Fruit fly (Drosophila melanogaster): ENCODE results near the gene CG12237.

The CG12237 gene

DNA sequence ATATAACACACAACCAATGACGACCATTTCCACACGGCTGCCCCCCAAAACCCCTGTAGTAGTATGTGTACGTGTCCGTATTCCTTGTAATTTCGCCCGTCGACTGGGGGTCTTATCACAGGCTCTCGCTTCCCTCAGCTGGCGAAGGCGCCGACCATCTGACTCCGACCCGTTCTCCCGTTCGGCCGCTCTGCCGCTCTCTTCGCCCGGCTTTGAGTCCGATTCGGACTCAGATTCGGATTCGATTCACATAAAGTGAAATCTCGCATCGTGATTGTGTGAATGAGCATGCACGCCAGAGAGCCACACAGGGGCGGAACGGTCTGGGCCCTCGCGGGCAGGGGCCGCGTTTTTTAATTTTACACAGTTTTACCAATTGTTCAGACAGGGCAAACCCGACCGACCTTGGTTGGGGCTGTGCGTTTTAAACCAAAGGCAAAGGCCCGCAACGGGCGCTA is 23.0 kb upstream of the CG12237 start (continued):
- peak; percentile 24 for TF ChIP-seq pum (GFP tag; optimal IDR thresholded peaks at IDR 0.05)
- no peak for TF ChIP-seq tx (GFP tag; optimal IDR thresholded peaks at IDR 0.05)
- no peak for TF ChIP-seq p53 (GFP tag; optimal IDR thresholded peaks at IDR 0.05)
- no peak for TF ChIP-seq CG7928 (GFP tag; optimal IDR thresholded peaks at IDR 0.05)
- TF ChIP-seq CG8944 (GFP tag; optimal IDR thresholded peaks at IDR 0.05), result peak; percentile 34
- TF ChIP-seq CG15514 (GFP tag; optimal IDR thresholded peaks at IDR 0.05), result peak; percentile 4
- peak; percentile 55; the same call in 1 of the 2 replicates for TF ChIP-seq CG4404 (GFP tag; IDR thresholded peaks at IDR 0.05)
- TF ChIP-seq bab2 (GFP tag; optimal IDR thresholded peaks at IDR 0.05), result peak; percentile 22
- peak; percentile 64 for TF ChIP-seq Antp (GFP tag; optimal IDR thresholded peaks at IDR 0.05)
- TF ChIP-seq CG12659 (GFP tag; optimal IDR thresholded peaks at IDR 0.05), result peak; percentile 3
- TF ChIP-seq Hmr (GFP tag; optimal IDR thresholded peaks at IDR 0.05), result no peak
- 0 out of 2 replicates have a peak, but pooled peaks have one; percentile 25 for TF ChIP-seq ro (GFP tag; IDR thresholded peaks at IDR 0.05)
- peak; percentile 62 for TF ChIP-seq CG9215 (GFP tag; IDR thresholded peaks at IDR 0.05)
- TF ChIP-seq MBD-R2 (GFP tag; IDR thresholded peaks at IDR 0.05), result 0 out of 2 replicates have a peak, but pooled peaks have one; percentile 23
- 0 out of 3 replicates have a peak, but pooled peaks have one; percentile 30 for TF ChIP-seq CG14860 (GFP tag; IDR thresholded peaks at IDR 0.05; ENCODE audit: partially characterized antibody)
- peak; percentile 57 for TF ChIP-seq CG14014 (GFP tag; IDR thresholded peaks at IDR 0.05)
- TF ChIP-seq CG1603 (tag; optimal IDR thresholded peaks at IDR 0.05), result peak; percentile 15
- TF ChIP-seq Dll (GFP tag; IDR thresholded peaks at IDR 0.05; ENCODE audit: partially characterized antibody), result peak; percentile 35; the same call in 1 of the 4 replicates
- peak; percentile 53 for TF ChIP-seq CG6689 (GFP tag; IDR thresholded peaks at IDR 0.05)
- TF ChIP-seq CG42726 (GFP tag; IDR thresholded peaks at IDR 0.05; ENCODE audit: partially characterized antibody), result peak; percentile 82
- peak; percentile 87 for TF ChIP-seq Ets65A (GFP tag)
- TF ChIP-seq CG1792 (GFP tag; optimal IDR thresholded peaks at IDR 0.05), result peak; percentile 8
- TF ChIP-seq gem (tag; optimal IDR thresholded peaks at IDR 0.05), result peak; percentile 23
- 0 out of 2 replicates have a peak, but pooled peaks have one; percentile 27 for TF ChIP-seq Xrp1 (GFP tag; IDR thresholded peaks at IDR 0.05)
- no peak for TF ChIP-seq gcm2 (GFP tag; optimal IDR thresholded peaks at IDR 0.05)
- TF ChIP-seq CG12769 (tag; optimal IDR thresholded peaks at IDR 0.05), result peak; percentile 31
- TF ChIP-seq CG6272 (GFP tag; IDR thresholded peaks at IDR 0.05), result peak; percentile 71
- peak; percentile 35; the same call in 1 of the 2 replicates for TF ChIP-seq CG14667 (GFP tag; IDR thresholded peaks at IDR 0.05)
- peak; percentile 10 for TF ChIP-seq Blimp-1 (GFP tag; optimal IDR thresholded peaks at IDR 0.05)
- TF ChIP-seq ems (GFP tag; optimal IDR thresholded peaks at IDR 0.05), result peak; percentile 24
- peak; percentile 23 for TF ChIP-seq CG13424 (tag; optimal IDR thresholded peaks at IDR 0.05)
- peak; percentile 88 for TF ChIP-seq chinmo (GFP tag; IDR thresholded peaks at IDR 0.05; ENCODE audit: partially characterized antibody)
- TF ChIP-seq Hr39 (optimal IDR thresholded peaks at IDR 0.05), result no peak
- TF ChIP-seq sob (GFP tag; IDR thresholded peaks at IDR 0.05), result peak; percentile 75
- peak; percentile 21 for TF ChIP-seq Dip3 (GFP tag; optimal IDR thresholded peaks at IDR 0.05)
- TF ChIP-seq CG31441 (GFP tag; IDR thresholded peaks at IDR 0.05), result no peak
- peak; percentile 44 for TF ChIP-seq CG10366 (GFP tag; IDR thresholded peaks at IDR 0.05)
- peak; percentile 8 for TF ChIP-seq CG10147 (GFP tag; optimal IDR thresholded peaks at IDR 0.05)
- no peak for TF ChIP-seq fd102C (GFP tag; optimal IDR thresholded peaks at IDR 0.05)
- TF ChIP-seq Xbp1 (GFP tag; optimal IDR thresholded peaks at IDR 0.05), result peak; percentile 31
- peak; percentile 51; the same call in 1 of the 3 replicates for TF ChIP-seq H15 (GFP tag; IDR thresholded peaks at IDR 0.05)
- peak; percentile 96 for TF ChIP-seq row (GFP tag; IDR thresholded peaks at IDR 0.05)
- TF ChIP-seq CG2199 (GFP tag; IDR thresholded peaks at IDR 0.05), result 0 out of 3 replicates have a peak, but pooled peaks have one; percentile 61
- TF ChIP-seq CoRest (tag; optimal IDR thresholded peaks at IDR 0.05), result peak; percentile 35
- TF ChIP-seq chn (GFP tag; optimal IDR thresholded peaks at IDR 0.05), result no peak
- TF ChIP-seq pb (GFP tag; optimal IDR thresholded peaks at IDR 0.05), result no peak
- peak; percentile 84 for TF ChIP-seq CG9932 (GFP tag; IDR thresholded peaks at IDR 0.05)
- TF ChIP-seq Opbp (GFP tag; IDR thresholded peaks at IDR 0.05; ENCODE audit: partially characterized antibody), result peak; percentile 81
- TF ChIP-seq CG11560 (tag; IDR thresholded peaks at IDR 0.05), result 0 out of 3 replicates have a peak, but pooled peaks have one; percentile 43
- peak; percentile 2 for TF ChIP-seq NC2β (GFP tag; optimal IDR thresholded peaks at IDR 0.05)
- peak; percentile 60 for TF ChIP-seq ci (GFP tag; IDR thresholded peaks at IDR 0.05)

Data from whole organism, embryonic.